Fruit fly (Drosophila melanogaster): Measurements from ENCODE around the gene CG32988.

The CG32988 gene

dm6 chr2L:8841490-8842261, 23.0 kb upstream of the CG32988 start (continued):
- TF ChIP-seq ara (GFP tag; IDR thresholded peaks at IDR 0.05): no peak
- TF ChIP-seq pros (GFP tag; optimal IDR thresholded peaks at IDR 0.05): peak; percentile 44
- TF ChIP-seq amos (GFP tag; IDR thresholded peaks at IDR 0.05; ENCODE audit: partially characterized antibody): no peak
- TF ChIP-seq cad (GFP tag; optimal IDR thresholded peaks at IDR 0.05): peak; percentile 77
- TF ChIP-seq CkIIα-i1 (GFP tag; IDR thresholded peaks at IDR 0.05): no peak
- peak; percentile 55 for TF ChIP-seq cg (GFP tag; optimal IDR thresholded peaks at IDR 0.05)
- TF ChIP-seq CG4424 (GFP tag; optimal IDR thresholded peaks at IDR 0.05): peak; percentile 4
- peak; percentile 67 for TF ChIP-seq grn (GFP tag; optimal IDR thresholded peaks at IDR 0.05)
- TF ChIP-seq mam (GFP tag; optimal IDR thresholded peaks at IDR 0.05): no peak
- TF ChIP-seq D (optimal IDR thresholded peaks at IDR 0.05): peak; percentile 88
- no peak for TF ChIP-seq D (GFP tag; optimal IDR thresholded peaks at IDR 0.05)
- no peak for TF ChIP-seq E2f2 (GFP tag; IDR thresholded peaks at IDR 0.05)
- no peak for TF ChIP-seq Dip2 (GFP tag; IDR thresholded peaks at IDR 0.05)
- TF ChIP-seq HLH3B (GFP tag; IDR thresholded peaks at IDR 0.05): no peak
- no peak for TF ChIP-seq tap (tag; optimal IDR thresholded peaks at IDR 0.05)
- no peak for TF ChIP-seq CG6765 (GFP tag; optimal IDR thresholded peaks at IDR 0.05)

DNA sequence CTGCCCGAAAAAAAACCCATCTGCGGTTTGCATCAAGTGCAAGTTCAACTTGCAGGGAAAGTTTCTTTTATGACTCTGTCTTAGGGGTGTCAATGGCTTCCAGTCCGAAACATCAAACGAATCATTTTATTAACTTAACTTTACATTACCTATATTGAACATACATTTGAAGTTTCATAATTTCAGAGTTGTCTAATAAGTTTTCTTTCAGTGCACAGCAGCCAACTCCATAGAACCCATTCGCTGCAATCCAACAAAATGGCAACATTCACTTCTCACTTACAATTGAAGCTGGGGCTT, 22.5 kb upstream of the CG32988 start:
- TF ChIP-seq CG30431 (GFP tag; optimal IDR thresholded peaks at IDR 0.05) (peak; percentile 23), chif (GFP tag; optimal IDR thresholded peaks at IDR 0.05) (peak in 1 of 2 experiments; percentile 49), CG10959 (GFP tag; IDR thresholded peaks at IDR 0.05) (peak; percentile 55), Taf1 (GFP tag; IDR thresholded peaks at IDR 0.05) (no peak), BtbVII (GFP tag; optimal IDR thresholded peaks at IDR 0.05) (no peak), tll (GFP tag; optimal IDR thresholded peaks at IDR 0.05) (peak in 1 of 2 experiments; percentile 10), CG7372 (GFP tag; IDR thresholded peaks at IDR 0.05) (no peak), run (tag; optimal IDR thresholded peaks at IDR 0.05) (no peak), Neu2 (GFP tag; optimal IDR thresholded peaks at IDR 0.05; ENCODE audit: borderline replicate concordance) (peak; percentile 28), zf30C (GFP tag; optimal IDR thresholded peaks at IDR 0.05) (peak; percentile 84), CG13123 (GFP tag; optimal IDR thresholded peaks at IDR 0.05) (no peak), gem (tag; optimal IDR thresholded peaks at IDR 0.05) (peak; percentile 47), sim (GFP tag; IDR thresholded peaks at IDR 0.05) (no peak), sens (GFP tag) (peak; percentile 78), E2f2 (GFP tag; IDR thresholded peaks at IDR 0.05) (no peak), CG18262 (tag; optimal IDR thresholded peaks at IDR 0.05) (peak; percentile 53), row (GFP tag; IDR thresholded peaks at IDR 0.05) (0 out of 3 replicates have a peak, but pooled peaks have one; percentile 14), pnt (GFP tag; optimal IDR thresholded peaks at IDR 0.05) (peak; percentile 3), zen (tag; optimal IDR thresholded peaks at IDR 0.05) (peak; percentile 84), Hmr (GFP tag; optimal IDR thresholded peaks at IDR 0.05) (no peak), ara (GFP tag; IDR thresholded peaks at IDR 0.05) (peak; percentile 40; the same call in 1 of the 2 replicates), dmrt99B (tag; optimal IDR thresholded peaks at IDR 0.05) (peak; percentile 35), trem (tag; optimal IDR thresholded peaks at IDR 0.05) (peak; percentile 32), phol (tag; optimal IDR thresholded peaks at IDR 0.05) (peak; percentile 54), CG4424 (GFP tag; optimal IDR thresholded peaks at IDR 0.05) (no peak), CG15696 (tag; optimal IDR thresholded peaks at IDR 0.05) (peak; percentile 72), CG10979 (tag; optimal IDR thresholded peaks at IDR 0.05) (peak; percentile 47), Xbp1 (GFP tag; optimal IDR thresholded peaks at IDR 0.05) (peak; percentile 22), CG9876 (GFP tag; optimal IDR thresholded peaks at IDR 0.05) (no peak), CG9817 (tag; optimal IDR thresholded peaks at IDR 0.05) (no peak), prd (optimal IDR thresholded peaks at IDR 0.05) (no peak), prd (GFP tag; IDR thresholded peaks at IDR 0.05) (peak; percentile 80), dmrt11E (tag; optimal IDR thresholded peaks at IDR 0.05) (peak; percentile 69), z (GFP tag; IDR thresholded peaks at IDR 0.05) (no peak), sqz (GFP tag; optimal IDR thresholded peaks at IDR 0.05) (no peak), Xrp1 (GFP tag; IDR thresholded peaks at IDR 0.05) (peak; percentile 43; the same call in 1 of the 2 replicates), CG17361 (GFP tag; IDR thresholded peaks at IDR 0.05) (0 out of 3 replicates have a peak, but pooled peaks have one; percentile 29)
